Fruit fly (Drosophila melanogaster): Measurements from ENCODE around the gene btn.

DNA sequence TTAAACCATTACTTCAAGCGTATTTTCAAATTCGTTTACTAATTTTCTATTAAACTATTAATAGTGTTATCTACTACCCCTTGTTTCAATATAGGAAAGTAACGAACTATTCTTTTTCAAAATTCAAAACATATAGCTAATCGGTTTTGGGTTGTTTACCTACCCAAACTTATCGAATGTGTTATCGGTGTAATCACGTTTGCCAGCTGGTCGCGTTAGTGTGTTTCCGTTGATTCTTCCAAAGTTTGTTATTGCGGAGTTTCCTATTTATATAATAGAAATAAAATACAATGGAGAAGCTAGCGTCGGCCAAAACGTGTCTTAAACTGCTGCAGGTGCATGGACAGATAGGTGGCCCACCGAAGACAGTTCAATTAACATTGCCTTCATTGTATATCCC, 31.9 kb upstream of the btn start, which contains the start of gene mRpL45:
- TF ChIP-seq rn (GFP tag; IDR thresholded peaks at IDR 0.05): no peak
- no peak for TF ChIP-seq fd96Ca (GFP tag; IDR thresholded peaks at IDR 0.05)
- no peak for TF ChIP-seq gl (tag; optimal IDR thresholded peaks at IDR 0.05)

Measured in whole organism, pupa.